Fruit fly (Drosophila melanogaster): ENCODE data around the gene CG2116.
A peak's percentile ranks its signal among the peaks of the same experiment; 100 is the strongest.

DNA sequence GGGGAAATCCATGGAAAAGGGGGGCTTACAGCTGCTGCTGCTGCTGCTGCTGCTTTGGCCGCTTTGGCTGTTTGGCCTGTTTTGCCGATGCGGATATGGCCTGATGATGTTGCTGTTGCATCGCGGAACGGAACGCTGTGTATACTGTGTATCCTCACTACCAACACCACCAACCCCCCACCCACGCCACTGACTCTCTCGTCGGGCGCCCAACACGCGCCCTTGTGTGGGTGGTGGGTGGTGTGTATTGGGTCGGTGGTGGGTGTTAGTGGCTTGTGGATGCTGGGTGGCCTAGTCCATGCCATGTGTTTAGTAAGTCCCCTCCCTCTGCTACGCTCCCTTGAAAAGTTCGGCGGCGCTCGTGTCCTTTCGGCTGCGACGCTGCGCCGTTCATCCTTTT lies 48.1 kb downstream of the CG2116 start:
- peak; percentile 17 for TF ChIP-seq pad (GFP tag; optimal IDR thresholded peaks at IDR 0.05)
- TF ChIP-seq Clk (GFP tag; optimal IDR thresholded peaks at IDR 0.05): no peak
- TF ChIP-seq Hr96 (GFP tag; optimal IDR thresholded peaks at IDR 0.05): no peak
- no peak for TF ChIP-seq CG1620 (GFP tag; optimal IDR thresholded peaks at IDR 0.05)
- TF ChIP-seq CG14711 (tag; optimal IDR thresholded peaks at IDR 0.05): no peak
- no peak for TF ChIP-seq Mnt (GFP tag; optimal IDR thresholded peaks at IDR 0.05)
- no peak for TF ChIP-seq tj (GFP tag; optimal IDR thresholded peaks at IDR 0.05)
- no peak for TF ChIP-seq CG11617 (GFP tag; optimal IDR thresholded peaks at IDR 0.05)
- TF ChIP-seq bab1 (GFP tag; optimal IDR thresholded peaks at IDR 0.05): no peak
- TF ChIP-seq kay (GFP tag; ENCODE audit: borderline replicate concordance): no peak
- TF ChIP-seq CG7045 (GFP tag; optimal IDR thresholded peaks at IDR 0.05): no peak
- TF ChIP-seq cic (GFP tag; optimal IDR thresholded peaks at IDR 0.05): no peak

All from whole organism, adult.